Worm (Caenorhabditis elegans): Measurements from ENCODE around the gene M04C3.2.

DNA sequence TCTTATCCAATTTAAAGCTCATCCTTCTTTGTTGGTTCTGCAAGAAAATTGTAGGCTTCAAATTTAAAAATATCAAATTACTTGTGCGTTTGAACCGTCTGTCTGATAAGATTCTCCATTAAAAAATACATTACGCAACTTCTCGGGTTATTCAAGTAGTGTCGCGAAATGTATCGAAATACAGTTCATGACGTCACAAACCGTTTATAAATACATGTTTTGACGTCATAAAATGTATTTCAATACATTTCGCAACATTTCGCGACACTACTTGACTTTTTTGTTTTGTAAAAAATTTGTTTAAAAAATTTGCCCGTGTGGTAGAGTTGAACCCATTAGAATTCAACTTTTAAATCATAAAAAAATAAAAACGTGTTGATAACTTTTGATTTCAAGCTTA is 5.1 kb downstream of the M04C3.2 start:
- peak; percentile 3 for TF ChIP-seq unc-62 (GFP tag; optimal IDR thresholded peaks at IDR 0.05)
- TF ChIP-seq snpc-3.4 (tag; optimal IDR thresholded peaks at IDR 0.05): no peak

All from whole organism, young adult.